Worm (Caenorhabditis elegans) whole organism, young adult: ENCODE measurements around the gene phat-6.
A peak's percentile ranks its signal among the peaks of the same experiment; 100 is the strongest.

Experiments used
- F37B4.10 ChIP-seq: fragments of 200-800 bp; sonication (Bioruptor generic); IDR thresholded peaks from 2 replicates; pipeline ENCODE4 v1.3.6; 2022; ENCODE audit warnings: missing genetic modification characterization, missing compliant biosample characterization
- F55B11.4 ChIP-seq: sonication (generic microtip); optimal IDR thresholded peaks from 2 replicates; lab custom pipeline; 2016; ENCODE audit warnings: missing compliant biosample characterization, missing genetic modification characterization, borderline replicate concordance; ENCODE audit not compliant: insufficient read depth
- T07F8.4 ChIP-seq: sonication (generic microtip); optimal IDR thresholded peaks from 2 replicates; lab custom pipeline; 2016; ENCODE audit warnings: mild to moderate bottlenecking, missing genetic modification characterization, moderate library complexity, missing compliant biosample characterization
- Y53G8AR.9 ChIP-seq: fragments of 200-800 bp; sonication (Bioruptor generic); conservative IDR thresholded peaks from 2 replicates; pipeline ENCODE4 v1.3.6; 2022; ENCODE audit warnings: missing genetic modification reagents, missing genetic modification characterization, missing compliant biosample characterization
- Y95B8A.8 ChIP-seq: fragments of 200-800 bp; sonication (Bioruptor generic); IDR thresholded peaks from 2 replicates; pipeline ENCODE4 v1.3.6; 2022; ENCODE audit warnings: missing genetic modification reagents, missing genetic modification characterization, missing compliant biosample characterization
- ZK185.1 ChIP-seq: sonication (generic microtip); optimal IDR thresholded peaks from 2 replicates; lab custom pipeline; 2016; ENCODE audit warnings: mild to moderate bottlenecking, missing genetic modification characterization, missing compliant biosample characterization; ENCODE audit not compliant: poor library complexity, severe bottlenecking
- atf-7 ChIP-seq: sonication (generic microtip); optimal IDR thresholded peaks from 2 replicates; lab custom pipeline; 2017; ENCODE audit warnings: mild to moderate bottlenecking, missing genetic modification characterization, missing compliant biosample characterization
- athp-1 ChIP-seq: sonication (generic microtip); optimal IDR thresholded peaks from 2 replicates; lab custom pipeline; 2017; ENCODE audit warnings: mild to moderate bottlenecking, missing genetic modification characterization, missing compliant biosample characterization
- attf-3 ChIP-seq: fragments of 200-800 bp; sonication (Bioruptor generic); conservative IDR thresholded peaks from 2 replicates; pipeline ENCODE4 v1.3.6; 2022; ENCODE audit warnings: missing genetic modification reagents, missing genetic modification characterization, missing compliant biosample characterization
- attf-6 ChIP-seq: fragments of 200-800 bp; sonication (Bioruptor generic); IDR thresholded peaks from 2 replicates; pipeline ENCODE4 v1.3.6; 2022; ENCODE audit warnings: missing genetic modification reagents, missing genetic modification characterization, missing compliant biosample characterization
- bed-2 ChIP-seq: fragments of 200-800 bp; sonication (Bioruptor generic); IDR thresholded peaks from 2 replicates; pipeline ENCODE4 v1.3.6; 2022; ENCODE audit warnings: missing genetic modification reagents, missing genetic modification characterization, missing compliant biosample characterization
- ceh-100 ChIP-seq: fragments of 200-800 bp; sonication (Bioruptor generic); IDR thresholded peaks from 2 replicates; pipeline ENCODE4 v1.3.6; 2022; ENCODE audit warnings: missing genetic modification reagents, missing genetic modification characterization, missing compliant biosample characterization
- ceh-79 ChIP-seq: sonication (generic microtip); optimal IDR thresholded peaks from 2 replicates; lab custom pipeline; 2017; ENCODE audit warnings: mild to moderate bottlenecking, missing genetic modification characterization, missing compliant biosample characterization
- ceh-91 ChIP-seq: fragments of 200-800 bp; sonication (Bioruptor generic); IDR thresholded peaks from 2 replicates; pipeline ENCODE4 v1.3.6; 2022; ENCODE audit warnings: missing genetic modification reagents, missing genetic modification characterization, missing compliant biosample characterization
- chd-7 ChIP-seq: sonication (generic microtip); optimal IDR thresholded peaks from 2 replicates; lab custom pipeline; 2016; ENCODE audit warnings: mild to moderate bottlenecking, missing genetic modification characterization, moderate library complexity, missing compliant biosample characterization
- die-1 ChIP-seq: sonication (generic microtip); optimal IDR thresholded peaks from 2 replicates; lab custom pipeline; 2016; ENCODE audit warnings: missing genotype, mild to moderate bottlenecking, missing genetic modification characterization, missing compliant biosample characterization
- egl-44 ChIP-seq: fragments of 200-800 bp; sonication (Bioruptor generic); IDR thresholded peaks from 2 replicates; pipeline ENCODE4 v1.3.6; 2022; ENCODE audit warnings: missing genetic modification reagents, missing genetic modification characterization, missing compliant biosample characterization
- fkh-3 ChIP-seq: sonication (generic microtip); optimal IDR thresholded peaks from 2 replicates; lab custom pipeline; 2016; ENCODE audit warnings: mild to moderate bottlenecking, missing genetic modification characterization, missing compliant biosample characterization
- him-1 ChIP-seq: sonication (generic microtip); optimal IDR thresholded peaks from 2 replicates; lab custom pipeline; 2016; ENCODE audit warnings: missing genotype, missing genetic modification reagents, missing genetic modification characterization, missing compliant biosample characterization
- hmg-1.2 ChIP-seq: fragments of 200-800 bp; sonication (Bioruptor generic); IDR thresholded peaks from 2 replicates; pipeline ENCODE4 v1.3.6; 2022; ENCODE audit warnings: missing genetic modification reagents, missing genetic modification characterization, missing compliant biosample characterization
- hmg-20 ChIP-seq: fragments of 200-800 bp; sonication (Bioruptor generic); IDR thresholded peaks from 2 replicates; pipeline ENCODE4 v1.3.6; 2022; ENCODE audit warnings: missing genetic modification reagents, missing genetic modification characterization, missing compliant biosample characterization
- lag-1 ChIP-seq: fragments of 200-800 bp; sonication (Bioruptor generic); IDR thresholded peaks from 2 replicates; pipeline ENCODE4 v1.3.6; 2022; ENCODE audit warnings: missing genetic modification reagents, missing genetic modification characterization, missing compliant biosample characterization
- let-607 ChIP-seq, 2 experiments: fragments of 200-800 bp in 1 of 2; sonication (Bioruptor generic) in 1 of 2; sonication (generic microtip) in 1 of 2; optimal IDR thresholded peaks; 2 replicates each; lab custom pipeline; 2016 to 2018; ENCODE audit warnings: mild to moderate bottlenecking in 2 of 2, missing compliant biosample characterization in 2 of 2, missing genetic modification characterization in 2 of 2, moderate library complexity in 2 of 2, missing genotype in 1 of 2
- lin-26 ChIP-seq: fragments of 200-800 bp; sonication (Bioruptor generic); IDR thresholded peaks from 2 replicates; pipeline ENCODE4 v1.3.6; 2022; ENCODE audit warnings: missing genetic modification reagents, missing genetic modification characterization, missing compliant biosample characterization
- lin-35 ChIP-seq, 3 experiments: fragments of 150-350 bp in 2 of 3; sonication (generic microtip) in 1 of 3; optimal IDR thresholded peaks; 2 replicates each; lab custom pipeline; 2014 to 2018; ENCODE audit warnings: missing biosample characterization in 3 of 3, missing genetic modification characterization in 3 of 3, missing genetic modification reagents in 3 of 3
- lin-40 ChIP-seq: sonication (generic microtip); optimal IDR thresholded peaks from 2 replicates; lab custom pipeline; 2016; ENCODE audit warnings: missing genetic modification characterization, mild to moderate bottlenecking, missing compliant biosample characterization, missing genotype, missing genetic modification reagents
- lin-54 ChIP-seq: fragments of 200-800 bp; sonication (Bioruptor generic); optimal IDR thresholded peaks from 2 replicates; lab custom pipeline; 2018; ENCODE audit warnings: mild to moderate bottlenecking, missing genetic modification characterization, missing compliant biosample characterization
- lsl-1 ChIP-seq: fragments of 200-800 bp; sonication (Bioruptor generic); optimal IDR thresholded peaks from 2 replicates; lab custom pipeline; 2018; ENCODE audit warnings: mild to moderate bottlenecking, missing genetic modification characterization, moderate library complexity, missing compliant biosample characterization
- madf-10 ChIP-seq: sonication (generic microtip); optimal IDR thresholded peaks from 2 replicates; lab custom pipeline; 2016; ENCODE audit warnings: mild to moderate bottlenecking, missing genetic modification characterization, missing compliant biosample characterization
- nhr-179 ChIP-seq: sonication (generic microtip); optimal IDR thresholded peaks from 2 replicates; lab custom pipeline; 2016; ENCODE audit warnings: mild to moderate bottlenecking, missing genetic modification characterization, missing compliant biosample characterization
- pha-4 ChIP-seq: fragments of 150-350 bp; sonication (generic microtip); optimal IDR thresholded peaks from 2 replicates; lab custom pipeline; 2014; ENCODE audit warnings: missing biosample characterization, missing genetic modification reagents, missing genetic modification characterization
- repo-1 ChIP-seq: sonication (generic microtip); optimal IDR thresholded peaks from 2 replicates; lab custom pipeline; 2017; ENCODE audit warnings: mild to moderate bottlenecking, missing genetic modification characterization, missing compliant biosample characterization
- sea-2 ChIP-seq: fragments of 200-800 bp; sonication (Bioruptor generic); IDR thresholded peaks from 2 replicates; pipeline ENCODE4 v1.3.6; 2022; ENCODE audit warnings: missing genetic modification characterization, missing compliant biosample characterization
- snpc-1.3 ChIP-seq: sonication (generic microtip); optimal IDR thresholded peaks from 2 replicates; lab custom pipeline; 2017; ENCODE audit warnings: missing genetic modification characterization, mild to moderate bottlenecking, missing compliant biosample characterization, antibody characterized with exemption, moderate library complexity, missing genotype, missing genetic modification reagents; ENCODE audit not compliant: insufficient read depth
- snpc-4 ChIP-seq, 5 experiments: fragments of 150-350 bp in 1 of 5; sonication (generic microtip) in 4 of 5; optimal IDR thresholded peaks; 2 replicates each; lab custom pipeline; 2014 to 2018; ENCODE audit warnings: missing genetic modification characterization in 5 of 5, missing biosample characterization in 3 of 5, antibody characterized with exemption in 2 of 5, mild to moderate bottlenecking in 2 of 5, missing compliant biosample characterization in 2 of 5, missing genotype in 2 of 5, moderate library complexity in 2 of 5, missing genetic modification reagents in 1 of 5
- tbp1 ChIP-seq: fragments of 200-800 bp; sonication (Bioruptor generic); optimal IDR thresholded peaks from 2 replicates; lab custom pipeline; 2018; ENCODE audit warnings: mild to moderate bottlenecking, missing genetic modification characterization, missing compliant biosample characterization
- unc-130 ChIP-seq: sonication (generic microtip); optimal IDR thresholded peaks from 2 replicates; lab custom pipeline; 2016; ENCODE audit warnings: missing genetic modification reagents, missing genetic modification characterization, missing compliant biosample characterization
- unc-62 ChIP-seq: fragments of 150-350 bp; optimal IDR thresholded peaks from 2 replicates; lab custom pipeline; 2014; ENCODE audit warnings: missing biosample characterization, missing genetic modification reagents, missing genetic modification characterization
- ztf-22 ChIP-seq: fragments of 200-800 bp; sonication (Bioruptor generic); optimal IDR thresholded peaks from 2 replicates; lab custom pipeline; 2018; ENCODE audit warnings: mild to moderate bottlenecking, missing genetic modification characterization, moderate library complexity, missing compliant biosample characterization
- ztf-3 ChIP-seq: fragments of 200-800 bp; sonication (Bioruptor generic); optimal IDR thresholded peaks from 2 replicates; lab custom pipeline; 2018; ENCODE audit warnings: mild to moderate bottlenecking, missing genetic modification characterization, missing compliant biosample characterization
- ztf-6 ChIP-seq: fragments of 200-800 bp; sonication (Bioruptor generic); IDR thresholded peaks from 2 replicates; pipeline ENCODE4 v1.3.6; 2022; ENCODE audit warnings: missing genetic modification reagents, missing genetic modification characterization, missing compliant biosample characterization

phat-6 gene

DNA sequence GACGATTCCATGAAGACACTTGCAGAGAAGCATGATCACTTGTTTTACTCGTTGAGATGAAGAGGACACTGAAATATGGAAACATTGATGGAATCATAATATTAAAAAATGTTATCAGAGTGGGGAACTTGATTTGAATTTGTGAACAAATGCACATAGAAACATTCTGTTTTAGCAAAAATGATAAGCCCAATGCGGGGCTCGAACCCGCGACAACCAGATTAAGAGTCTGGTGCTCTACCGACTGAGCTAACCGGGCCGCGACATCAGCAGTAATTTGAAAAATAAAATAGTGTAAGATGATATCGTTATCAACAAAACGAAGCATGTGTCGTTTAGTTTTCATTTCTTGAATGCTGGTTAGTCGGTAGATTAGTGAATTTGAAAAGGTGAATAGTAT lies 47.0 kb upstream of the phat-6 start (continued):
- no peak for TF ChIP-seq T07F8.4 (tag; lab: Kevin White, UChicago)
- TF ChIP-seq unc-62 (GFP tag; lab: Kevin White, UChicago) = no peak
- TF ChIP-seq let-607 (tag; optimal IDR thresholded peaks at IDR 0.05; lab: Kevin White, UChicago) = no peak
- TF ChIP-seq lag-1 (GFP tag; lab: Robert Waterston, UW) = no peak
- peak; percentile 47 for TF ChIP-seq snpc-4 (GFP tag; optimal IDR thresholded peaks at IDR 0.05; lab: Kevin White, UChicago)
- peak in 3 of 4 experiments; percentile 1 to 66 (median 31) for TF ChIP-seq snpc-4 (tag; optimal IDR thresholded peaks at IDR 0.05; lab: Kevin White, UChicago)
- TF ChIP-seq ceh-91 (GFP tag; lab: Robert Waterston, UW) = no peak
- no peak for TF ChIP-seq F37B4.10
- TF ChIP-seq nhr-179 (tag; lab: Kevin White, UChicago) = no peak
- TF ChIP-seq die-1 (tag; lab: Kevin White, UChicago) = peak; percentile 82
- no peak for TF ChIP-seq athp-1 (tag; lab: Kevin White, UChicago)
- no peak for TF ChIP-seq fkh-3 (tag; lab: Kevin White, UChicago)
- TF ChIP-seq lin-40 (tag; lab: Kevin White, UChicago) = no peak
- no peak for TF ChIP-seq bed-2 (GFP tag; lab: Robert Waterston, UW)
- no peak for TF ChIP-seq attf-6 (GFP tag; lab: Robert Waterston, UW)
- TF ChIP-seq lsl-1 (GFP tag; lab: Kevin White, UChicago) = no peak
- TF ChIP-seq madf-10 (tag; lab: Kevin White, UChicago) = no peak
- TF ChIP-seq lin-35 (GFP tag; optimal IDR thresholded peaks at IDR 0.05; lab: Kevin White, UChicago) = no peak
- TF ChIP-seq atf-7 (tag; lab: Kevin White, UChicago) = no peak
- TF ChIP-seq lin-54 (GFP tag; lab: Kevin White, UChicago) = peak; percentile 39
- peak; percentile 51 for TF ChIP-seq snpc-1.3 (tag; lab: Kevin White, UChicago)
- TF ChIP-seq him-1 (tag; lab: Kevin White, UChicago) = peak; percentile 65
- TF ChIP-seq chd-7 (tag; lab: Kevin White, UChicago) = no peak
- no peak for TF ChIP-seq attf-3
- TF ChIP-seq pha-4 (tag; lab: Kevin White, UChicago) = no peak
- no peak for TF ChIP-seq hmg-20 (GFP tag; lab: Robert Waterston, UW)
- TF ChIP-seq Y95B8A.8 (GFP tag; lab: Robert Waterston, UW) = no peak
- no peak for TF ChIP-seq repo-1 (tag; lab: Kevin White, UChicago)
- no peak for TF ChIP-seq ztf-6 (GFP tag; lab: Robert Waterston, UW)
- no peak for TF ChIP-seq ztf-3
- TF ChIP-seq egl-44 (GFP tag; lab: Robert Waterston, UW) = no peak
- peak; percentile 47 for TF ChIP-seq hmg-1.2 (GFP tag; lab: Robert Waterston, UW)
- TF ChIP-seq ceh-100 = no peak
- no peak for TF ChIP-seq unc-130 (GFP tag; lab: Kevin White, UChicago)
- peak; percentile 86 for TF ChIP-seq tbp1 (GFP tag; lab: Kevin White, UChicago)
- TF ChIP-seq Y53G8AR.9 (GFP tag; lab: Robert Waterston, UW) = no peak
- TF ChIP-seq F55B11.4 = no peak
- TF ChIP-seq ztf-22 = no peak
- TF ChIP-seq sea-2 = no peak
- TF ChIP-seq lin-26 (GFP tag; lab: Robert Waterston, UW) = peak; percentile 86
- no peak for TF ChIP-seq ceh-79
- peak; percentile 25 for TF ChIP-seq ZK185.1 (tag; lab: Kevin White, UChicago)
